Fruit fly (Drosophila melanogaster): ENCODE results near the gene CG31106.
A peak's percentile ranks its signal among the peaks of the same experiment; 100 is the strongest.

The CG31106 gene

DNA sequence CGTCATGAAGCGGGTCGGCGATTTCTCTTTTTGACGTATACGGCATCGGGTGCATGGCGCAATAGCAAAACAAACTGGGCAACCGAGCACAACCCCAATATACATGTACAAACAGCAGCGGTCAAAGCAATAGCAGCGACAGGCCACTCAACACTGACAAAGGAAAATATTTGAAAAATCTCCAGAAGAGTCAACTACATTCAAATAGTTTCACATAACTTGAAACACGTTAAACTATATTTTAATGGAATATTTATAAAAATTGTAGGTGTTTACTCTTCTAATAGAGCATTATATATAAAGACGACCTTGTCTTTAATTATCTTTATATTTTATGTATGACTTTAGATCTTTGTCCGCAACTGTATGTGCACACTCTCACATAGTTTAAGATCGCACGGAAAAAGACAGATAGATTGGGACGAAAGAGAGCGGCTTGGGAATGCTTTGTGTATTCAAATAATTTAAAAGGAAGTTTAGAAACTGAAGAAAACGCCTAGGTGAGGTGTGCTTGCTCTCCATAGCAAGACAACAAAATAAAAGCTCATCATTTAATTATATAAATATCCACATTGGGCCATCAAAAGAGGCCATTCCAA is 8.6 kb upstream of the CG31106 start:
- TF ChIP-seq sob (GFP tag; IDR thresholded peaks at IDR 0.05) (peak; percentile 66), CG10267 (tag; optimal IDR thresholded peaks at IDR 0.05) (peak; percentile 74), gt (GFP tag; IDR thresholded peaks at IDR 0.05) (no peak), CG18262 (tag; optimal IDR thresholded peaks at IDR 0.05) (peak; percentile 85), her (GFP tag; optimal IDR thresholded peaks at IDR 0.05) (no peak), CG14014 (GFP tag; IDR thresholded peaks at IDR 0.05) (peak; percentile 63; the same call in 1 of the 2 replicates), gsb-n (tag; optimal IDR thresholded peaks at IDR 0.05) (peak; percentile 74), CG12659 (GFP tag; optimal IDR thresholded peaks at IDR 0.05) (peak; percentile 69), Abd-B (GFP tag; optimal IDR thresholded peaks at IDR 0.05) (peak; percentile 60), CG1792 (GFP tag; optimal IDR thresholded peaks at IDR 0.05) (no peak), tup (GFP tag; optimal IDR thresholded peaks at IDR 0.05) (peak; percentile 0), onecut (GFP tag; IDR thresholded peaks at IDR 0.05) (peak; percentile 68), shn (GFP tag; optimal IDR thresholded peaks at IDR 0.05) (no peak), CG3065 (GFP tag; optimal IDR thresholded peaks at IDR 0.05) (peak; percentile 14), CG33213 (GFP tag; optimal IDR thresholded peaks at IDR 0.05) (no peak), hbn (GFP tag; IDR thresholded peaks at IDR 0.05; ENCODE audit: partially characterized antibody) (no peak), CG11093 (GFP tag; IDR thresholded peaks at IDR 0.05) (0 out of 3 replicates have a peak, but pooled peaks have one; percentile 28), repo (GFP tag; optimal IDR thresholded peaks at IDR 0.05) (no peak), Rx (GFP tag; IDR thresholded peaks at IDR 0.05) (peak; percentile 64; the same call in 1 of the 2 replicates), CG16779 (GFP tag; IDR thresholded peaks at IDR 0.05) (0 out of 2 replicates have a peak, but pooled peaks have one; percentile 32), Deaf1 (tag; optimal IDR thresholded peaks at IDR 0.05) (peak; percentile 49), Usf (GFP tag; optimal IDR thresholded peaks at IDR 0.05) (no peak), z (GFP tag; IDR thresholded peaks at IDR 0.05) (no peak), Sox102F (GFP tag; optimal IDR thresholded peaks at IDR 0.05) (peak; percentile 83), fru (optimal IDR thresholded peaks at IDR 0.05) (no peak), seq (GFP tag; IDR thresholded peaks at IDR 0.05) (peak; percentile 73), row (GFP tag; IDR thresholded peaks at IDR 0.05) (peak; percentile 84), wor (GFP tag; IDR thresholded peaks at IDR 0.05) (peak; percentile 27; the same call in 1 of the 2 replicates), hth (optimal IDR thresholded peaks at IDR 0.05) (no peak), BtbVII (GFP tag; optimal IDR thresholded peaks at IDR 0.05) (peak; percentile 71), ab (GFP tag; optimal IDR thresholded peaks at IDR 0.05) (peak; percentile 22), run (tag; optimal IDR thresholded peaks at IDR 0.05) (peak; percentile 73), cas (GFP tag; IDR thresholded peaks at IDR 0.05) (0 out of 2 replicates have a peak, but pooled peaks have one; percentile 22), Opbp (GFP tag; IDR thresholded peaks at IDR 0.05; ENCODE audit: partially characterized antibody) (no peak), CG1602 (GFP tag; optimal IDR thresholded peaks at IDR 0.05) (peak; percentile 55), CG7357 (GFP tag; IDR thresholded peaks at IDR 0.05) (peak; percentile 69; the same call in 2 of the 3 replicates), rib (GFP tag; IDR thresholded peaks at IDR 0.05) (no peak), Ssrp (tag; optimal IDR thresholded peaks at IDR 0.05) (peak; percentile 75), unpg (GFP tag; optimal IDR thresholded peaks at IDR 0.05) (peak; percentile 86), zf30C (GFP tag; optimal IDR thresholded peaks at IDR 0.05) (no peak), ara (GFP tag; IDR thresholded peaks at IDR 0.05) (peak; percentile 48; the same call in 1 of the 2 replicates), Trl (optimal IDR thresholded peaks at IDR 0.05) (no peak), Trl (GFP tag; optimal IDR thresholded peaks at IDR 0.05) (peak; percentile 21), CG18599 (GFP tag; optimal IDR thresholded peaks at IDR 0.05) (peak; percentile 74), nerfin-1 (tag; optimal IDR thresholded peaks at IDR 0.05) (peak; percentile 67), CG1832 (GFP tag; optimal IDR thresholded peaks at IDR 0.05) (no peak), ase (GFP tag; IDR thresholded peaks at IDR 0.05) (peak; percentile 61), CG17328 (GFP tag; IDR thresholded peaks at IDR 0.05) (peak; percentile 70), dimm (GFP tag; IDR thresholded peaks at IDR 0.05) (no peak), H15 (GFP tag; IDR thresholded peaks at IDR 0.05) (peak; percentile 58; the same call in 2 of the 3 replicates), pita (GFP tag; optimal IDR thresholded peaks at IDR 0.05) (no peak)

Data from whole organism, embryonic.